Fruit fly (Drosophila melanogaster): Measurements from ENCODE around the gene Acox3.

Gene Acox3

DNA sequence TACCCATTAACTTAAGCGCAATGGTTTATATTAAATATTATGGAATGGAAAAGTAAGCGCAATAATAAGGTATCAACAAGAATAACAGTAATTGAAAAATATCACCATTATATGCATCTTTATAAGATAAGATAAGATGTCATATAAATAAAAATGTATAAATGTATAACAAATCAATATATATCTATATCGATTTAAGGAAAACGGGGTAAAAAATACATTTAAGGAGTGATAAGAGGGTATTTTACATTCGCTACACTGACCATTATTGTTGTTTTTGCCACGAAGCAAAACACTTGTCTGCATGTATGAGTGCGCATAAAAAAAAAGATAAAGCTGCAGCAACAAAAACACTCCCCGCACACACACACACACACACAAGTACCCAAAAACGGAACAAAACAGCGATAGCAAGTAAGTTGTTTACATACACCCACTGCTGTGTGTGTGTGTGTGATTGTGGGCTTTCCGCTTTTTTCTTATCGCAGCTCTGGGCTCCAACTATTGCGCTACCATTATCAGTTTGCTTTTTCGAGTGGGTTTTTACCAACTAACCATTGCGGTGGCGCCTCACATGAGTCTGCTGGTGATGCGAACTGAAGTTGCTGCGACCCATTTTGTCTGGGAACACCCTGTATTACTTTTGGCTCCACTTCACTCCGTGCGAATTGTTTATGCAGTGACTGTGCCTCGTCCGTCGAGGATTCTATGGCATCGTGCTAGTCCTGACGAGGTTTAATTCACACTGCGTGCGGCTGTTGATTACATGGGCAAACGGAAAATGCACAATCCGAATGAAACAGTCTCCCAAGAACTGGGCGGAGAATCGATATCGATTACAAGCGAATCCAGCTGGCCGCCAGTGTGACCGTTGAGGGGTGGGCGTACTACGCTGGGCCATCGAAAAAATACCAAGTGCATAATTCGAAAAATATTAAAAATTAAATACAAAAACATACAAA, 25.2 kb upstream of the Acox3 start, which contains the start of gene mmy (continued):
- no peak for TF ChIP-seq CG4820 (GFP tag; optimal IDR thresholded peaks at IDR 0.05)
- peak; percentile 57 for TF ChIP-seq lbe (GFP tag; optimal IDR thresholded peaks at IDR 0.05)
- TF ChIP-seq MESR4 (GFP tag; optimal IDR thresholded peaks at IDR 0.05): peak; percentile 97
- TF ChIP-seq Spps (tag; optimal IDR thresholded peaks at IDR 0.05): no peak
- peak; percentile 33 for TF ChIP-seq Myb (GFP tag; optimal IDR thresholded peaks at IDR 0.05)
- no peak for TF ChIP-seq pan (optimal IDR thresholded peaks at IDR 0.05)
- TF ChIP-seq pan (GFP tag; optimal IDR thresholded peaks at IDR 0.05 in 1 of 2, IDR thresholded peaks at IDR 0.05 in 1 of 2): peak in 1 of 2 experiments; percentile 30
- TF ChIP-seq CG1832 (GFP tag; optimal IDR thresholded peaks at IDR 0.05): no peak
- TF ChIP-seq ken (GFP tag; IDR thresholded peaks at IDR 0.05): no peak
- peak; percentile 39; the same call in 1 of the 2 replicates for TF ChIP-seq rib (GFP tag; IDR thresholded peaks at IDR 0.05)
- TF ChIP-seq CG13296 (GFP tag; optimal IDR thresholded peaks at IDR 0.05): peak; percentile 13
- TF ChIP-seq Atf3 (GFP tag; optimal IDR thresholded peaks at IDR 0.05): no peak
- peak; percentile 3 for TF ChIP-seq CG15696 (tag; optimal IDR thresholded peaks at IDR 0.05)
- TF ChIP-seq Lpt (GFP tag; optimal IDR thresholded peaks at IDR 0.05): no peak
- TF ChIP-seq trh (GFP tag; optimal IDR thresholded peaks at IDR 0.05): no peak
- no peak for TF ChIP-seq CG2199 (GFP tag; IDR thresholded peaks at IDR 0.05)
- peak; percentile 9; the same call in 1 of the 3 replicates for TF ChIP-seq otp (GFP tag; IDR thresholded peaks at IDR 0.05)
- peak; percentile 46 for TF ChIP-seq Scr (GFP tag; IDR thresholded peaks at IDR 0.05; ENCODE audit: partially characterized antibody)
- TF ChIP-seq Nf-YC (tag; optimal IDR thresholded peaks at IDR 0.05): no peak
- TF ChIP-seq Med (GFP tag): peak; percentile 92
- TF ChIP-seq CG8281 (tag; optimal IDR thresholded peaks at IDR 0.05): no peak
- peak; percentile 37 for TF ChIP-seq vvl (GFP tag; IDR thresholded peaks at IDR 0.05)
- no peak for TF ChIP-seq ATbp (GFP tag; optimal IDR thresholded peaks at IDR 0.05)
- TF ChIP-seq CG6254 (GFP tag; optimal IDR thresholded peaks at IDR 0.05): peak; percentile 99
- peak; percentile 29 for TF ChIP-seq YL-1 (GFP tag; optimal IDR thresholded peaks at IDR 0.05)
- TF ChIP-seq Ptx1 (GFP tag; IDR thresholded peaks at IDR 0.05): peak; percentile 62
- TF ChIP-seq CG14050 (GFP tag; IDR thresholded peaks at IDR 0.05): no peak
- peak; percentile 46 for TF ChIP-seq nau (GFP tag; optimal IDR thresholded peaks at IDR 0.05)
- peak in 1 of 2 experiments; percentile 64 for TF ChIP-seq Pdp1 (GFP tag; optimal IDR thresholded peaks at IDR 0.05)
- peak; percentile 50 for TF ChIP-seq ERR (GFP tag; optimal IDR thresholded peaks at IDR 0.05)
- no peak for TF ChIP-seq crol (GFP tag; IDR thresholded peaks at IDR 0.05)
- peak; percentile 54; the same call in 2 of the 3 replicates for TF ChIP-seq sr (GFP tag; IDR thresholded peaks at IDR 0.05)
- peak; percentile 5; the same call in 1 of the 2 replicates for TF ChIP-seq CG9932 (GFP tag; IDR thresholded peaks at IDR 0.05)
- peak; percentile 69 for TF ChIP-seq HmgD (GFP tag; optimal IDR thresholded peaks at IDR 0.05)
- TF ChIP-seq jigr1 (GFP tag; IDR thresholded peaks at IDR 0.05): no peak; the same call in 2 of the 3 replicates
- TF ChIP-seq CG5245 (GFP tag; optimal IDR thresholded peaks at IDR 0.05): no peak
- TF ChIP-seq CG4404 (GFP tag; IDR thresholded peaks at IDR 0.05): no peak
- TF ChIP-seq CHES-1-like (GFP tag; optimal IDR thresholded peaks at IDR 0.05): peak; percentile 79
- no peak for TF ChIP-seq cato (GFP tag; optimal IDR thresholded peaks at IDR 0.05; ENCODE audit: borderline replicate concordance)
- peak; percentile 52; the same call in 2 of the 3 replicates for TF ChIP-seq CG11695 (GFP tag; IDR thresholded peaks at IDR 0.05)
- peak; percentile 61 for TF ChIP-seq bcd (GFP tag; optimal IDR thresholded peaks at IDR 0.05)
- TF ChIP-seq salm (tag; optimal IDR thresholded peaks at IDR 0.05): peak; percentile 13
- peak; percentile 19 for TF ChIP-seq NC2β (GFP tag; optimal IDR thresholded peaks at IDR 0.05)
- no peak for TF ChIP-seq H15 (GFP tag; IDR thresholded peaks at IDR 0.05)
- peak; percentile 35 for TF ChIP-seq Sry-δ (GFP tag; optimal IDR thresholded peaks at IDR 0.05)
- TF ChIP-seq CG12104 (GFP tag; optimal IDR thresholded peaks at IDR 0.05): peak; percentile 50
- peak; percentile 98 for TF ChIP-seq D19B (GFP tag; optimal IDR thresholded peaks at IDR 0.05)
- TF ChIP-seq Drgx (GFP tag; IDR thresholded peaks at IDR 0.05): peak; percentile 71
- TF ChIP-seq Atf-2 (GFP tag; optimal IDR thresholded peaks at IDR 0.05): no peak

Measured in whole organism, embryonic.